Worm (Caenorhabditis elegans) whole organism, young adult: Measurements from ENCODE around the gene F59A6.11.

ENCODE experiments used
- D2030.7 ChIP-seq: fragments of 200-800 bp; sonication (Bioruptor generic); IDR thresholded peaks from 2 replicates; pipeline ENCODE4 v1.3.6; 2022; ENCODE audit warnings: missing genetic modification reagents, missing genetic modification characterization, missing compliant biosample characterization
- F23B12.7 ChIP-seq: sonication (generic microtip); optimal IDR thresholded peaks from 2 replicates; lab custom pipeline; 2017; ENCODE audit warnings: missing genetic modification characterization, mild to moderate bottlenecking, missing compliant biosample characterization, antibody characterized with exemption, moderate library complexity; ENCODE audit not compliant: insufficient read depth
- K12H6.12 ChIP-seq: fragments of 200-800 bp; sonication (Bioruptor generic); optimal IDR thresholded peaks from 2 replicates; lab custom pipeline; 2018; ENCODE audit warnings: mild to moderate bottlenecking, missing genetic modification characterization, missing compliant biosample characterization
- T26A5.8 ChIP-seq: sonication (generic microtip); optimal IDR thresholded peaks from 2 replicates; lab custom pipeline; 2016; ENCODE audit warnings: missing genetic modification characterization, missing compliant biosample characterization
- bed-2 ChIP-seq: fragments of 200-800 bp; sonication (Bioruptor generic); IDR thresholded peaks from 2 replicates; pipeline ENCODE4 v1.3.6; 2022; ENCODE audit warnings: missing genetic modification reagents, missing genetic modification characterization, missing compliant biosample characterization
- ceh-100 ChIP-seq: fragments of 200-800 bp; sonication (Bioruptor generic); IDR thresholded peaks from 2 replicates; pipeline ENCODE4 v1.3.6; 2022; ENCODE audit warnings: missing genetic modification reagents, missing genetic modification characterization, missing compliant biosample characterization
- lin-54 ChIP-seq: fragments of 200-800 bp; sonication (Bioruptor generic); optimal IDR thresholded peaks from 2 replicates; lab custom pipeline; 2018; ENCODE audit warnings: mild to moderate bottlenecking, missing genetic modification characterization, missing compliant biosample characterization
- lir-1 ChIP-seq: fragments of 200-800 bp; sonication (Bioruptor generic); conservative IDR thresholded peaks from 2 replicates; pipeline ENCODE4 v1.3.6; 2022; ENCODE audit warnings: missing genetic modification reagents, missing genetic modification characterization, missing compliant biosample characterization
- madf-3 ChIP-seq: fragments of 200-800 bp; sonication (Bioruptor generic); IDR thresholded peaks from 2 replicates; pipeline ENCODE4 v1.3.6; 2022; ENCODE audit warnings: missing genetic modification reagents, missing genetic modification characterization, missing compliant biosample characterization
- sptf-2 ChIP-seq: fragments of 200-800 bp; sonication (Bioruptor generic); optimal IDR thresholded peaks from 2 replicates; lab custom pipeline; 2018; ENCODE audit warnings: mild to moderate bottlenecking, missing genetic modification characterization, missing compliant biosample characterization
- unc-130 ChIP-seq: sonication (generic microtip); optimal IDR thresholded peaks from 2 replicates; lab custom pipeline; 2016; ENCODE audit warnings: missing genetic modification reagents, missing genetic modification characterization, missing compliant biosample characterization
- unc-62 ChIP-seq: fragments of 150-350 bp; optimal IDR thresholded peaks from 2 replicates; lab custom pipeline; 2014; ENCODE audit warnings: missing biosample characterization, missing genetic modification reagents, missing genetic modification characterization

DNA sequence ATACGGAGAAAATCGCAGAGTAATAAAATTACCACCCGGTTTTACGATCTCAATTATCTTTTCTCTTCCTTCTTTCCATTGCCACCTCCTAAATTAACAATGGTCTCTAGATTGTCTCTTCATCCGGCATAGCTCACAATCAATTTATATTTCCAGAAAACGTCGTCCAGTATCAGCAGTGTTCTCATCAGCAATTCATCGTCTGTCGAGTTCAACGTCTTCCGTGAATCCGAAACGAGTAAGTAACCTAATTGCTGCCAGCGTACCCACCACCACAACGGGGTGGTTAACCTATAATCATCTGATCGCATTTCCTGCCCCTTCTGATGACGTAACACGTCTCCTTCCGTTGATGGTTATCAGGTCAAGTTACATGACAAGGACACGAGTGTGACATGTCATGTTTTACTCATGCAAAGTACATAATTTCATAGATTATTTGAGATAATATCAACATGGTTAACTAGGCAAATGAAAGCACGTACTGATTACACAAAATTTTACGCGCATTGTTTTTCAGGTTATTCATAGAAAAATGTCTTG lies 12.5 kb downstream of the F59A6.11 start:
- no peak for TF ChIP-seq K12H6.12 (tag; lab: Kevin White, UChicago)
- TF ChIP-seq bed-2 (GFP tag; lab: Robert Waterston, UW): no peak
- no peak for TF ChIP-seq ceh-100 (GFP tag; lab: Robert Waterston, UW)
- TF ChIP-seq sptf-2 (GFP tag; lab: Kevin White, UChicago): no peak
- TF ChIP-seq unc-62 (GFP tag; lab: Kevin White, UChicago): no peak
- TF ChIP-seq T26A5.8 (tag; lab: Kevin White, UChicago): no peak
- no peak for TF ChIP-seq unc-130 (GFP tag; lab: Kevin White, UChicago)
- no peak for TF ChIP-seq F23B12.7
- no peak for TF ChIP-seq madf-3 (GFP tag; lab: Robert Waterston, UW)
- TF ChIP-seq lin-54 (GFP tag; lab: Kevin White, UChicago): no peak
- TF ChIP-seq D2030.7: no peak
- TF ChIP-seq lir-1 (GFP tag; lab: Robert Waterston, UW): no peak
